Worm (Caenorhabditis elegans) whole organism, late embryonic: ENCODE measurements around the gene col-178.

Experiments
- ceh-24 ChIP-seq: sonication (generic microtip); optimal IDR thresholded peaks from 2 replicates; lab custom pipeline; 2016; ENCODE audit warnings: mild to moderate bottlenecking, missing genetic modification characterization, missing compliant biosample characterization
- ceh-34 ChIP-seq: sonication (generic microtip); optimal IDR thresholded peaks from 2 replicates; lab custom pipeline; 2016; ENCODE audit warnings: mild to moderate bottlenecking, missing genetic modification characterization, missing compliant biosample characterization
- ceh-9 ChIP-seq: sonication (generic microtip); optimal IDR thresholded peaks from 2 replicates; lab custom pipeline; 2016; ENCODE audit warnings: mild to moderate bottlenecking, missing genetic modification characterization, inconsistent platforms, missing compliant biosample characterization
- npax-4 ChIP-seq: sonication (generic microtip); optimal IDR thresholded peaks from 2 replicates; lab custom pipeline; 2016; ENCODE audit warnings: missing genetic modification characterization, missing compliant biosample characterization
- pag-3 ChIP-seq: sonication (generic microtip); optimal IDR thresholded peaks from 2 replicates; lab custom pipeline; 2016; ENCODE audit warnings: missing compliant biosample characterization, missing genetic modification characterization, borderline replicate concordance
- pax-1 ChIP-seq: fragments of 150-350 bp; optimal IDR thresholded peaks from 2 replicates; lab custom pipeline; 2014; ENCODE audit warnings: missing biosample characterization, missing genetic modification characterization
- ref-2 ChIP-seq: sonication (generic microtip); optimal IDR thresholded peaks from 2 replicates; lab custom pipeline; 2016; ENCODE audit warnings: missing genetic modification characterization, missing compliant biosample characterization
- unc-42 ChIP-seq: sonication (generic microtip); optimal IDR thresholded peaks from 2 replicates; lab custom pipeline; 2016; ENCODE audit warnings: missing genotype, missing genetic modification characterization, missing compliant biosample characterization

DNA sequence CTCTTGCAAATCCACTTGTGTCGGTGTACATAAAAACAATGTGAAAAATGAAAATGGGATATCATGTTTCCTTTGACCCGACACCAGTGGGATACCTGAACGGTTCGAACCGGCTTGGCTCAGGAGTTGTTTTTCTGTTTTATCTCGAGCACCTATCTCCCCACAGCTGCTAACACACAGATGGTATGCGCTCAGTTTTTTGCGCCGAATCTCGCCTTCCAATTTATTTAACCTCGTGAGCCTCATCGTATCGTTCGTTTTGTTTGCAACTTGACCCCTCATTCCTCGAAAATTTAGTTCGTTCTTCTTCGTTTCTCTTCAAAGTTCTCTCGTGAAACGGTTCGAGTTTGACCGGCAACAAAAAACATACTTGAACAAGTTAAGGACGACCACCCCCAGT is 38.7 kb upstream of the col-178 start, which contains the start of gene C05C9.1:
- TF ChIP-seq ceh-9 (tag; lab: Kevin White, UChicago), result no peak
- no peak for TF ChIP-seq npax-4
- no peak for TF ChIP-seq ceh-34
- no peak for TF ChIP-seq unc-42
- no peak for TF ChIP-seq ceh-24 (tag; lab: Kevin White, UChicago)
- TF ChIP-seq ref-2, result no peak
- TF ChIP-seq pax-1 (tag; lab: Kevin White, UChicago), result no peak
- TF ChIP-seq pag-3 (tag; lab: Kevin White, UChicago), result no peak
